Worm (Caenorhabditis elegans) whole organism, midembryonic: Measurements from ENCODE around the gene let-418.
A peak's percentile ranks its signal among the peaks of the same experiment; 100 is the strongest.

Experiments
- T22C8.4 ChIP-seq: fragments of 200-800 bp; sonication (Bioruptor generic); IDR thresholded peaks from 2 replicates; pipeline ENCODE4 v1.3.6; 2022; ENCODE audit warnings: missing genetic modification characterization, missing compliant biosample characterization
- cog-1 ChIP-seq: sonication (generic microtip); optimal IDR thresholded peaks from 2 replicates; lab custom pipeline; 2016; ENCODE audit warnings: missing genetic modification characterization, missing compliant biosample characterization
- flt-1 ChIP-seq: fragments of 200-800 bp; sonication (Bioruptor generic); IDR thresholded peaks from 2 replicates; pipeline ENCODE4 v1.3.6; 2022; ENCODE audit warnings: missing genetic modification characterization, missing compliant biosample characterization
- klf-2 ChIP-seq: fragments of 200-800 bp; sonication (Bioruptor generic); conservative IDR thresholded peaks from 2 replicates; pipeline ENCODE4 v1.3.6; 2022; ENCODE audit warnings: missing genetic modification reagents, missing genetic modification characterization, missing compliant biosample characterization
- med-1 ChIP-seq: sonication (generic microtip); optimal IDR thresholded peaks from 2 replicates; lab custom pipeline; 2017; ENCODE audit warnings: missing genetic modification characterization, mild to moderate bottlenecking, missing compliant biosample characterization, antibody characterized with exemption, missing genetic modification reagents; ENCODE audit not compliant: insufficient read depth
- ref-1 ChIP-seq: fragments of 200-800 bp; sonication (Bioruptor generic); conservative IDR thresholded peaks from 2 replicates; pipeline ENCODE4 v1.3.6; 2022; ENCODE audit warnings: missing genetic modification reagents, missing genetic modification characterization, missing compliant biosample characterization
- tab-1 ChIP-seq: fragments of 200-800 bp; sonication (Bioruptor generic); IDR thresholded peaks from 2 replicates; pipeline ENCODE4 v1.3.6; 2022; ENCODE audit warnings: missing genetic modification characterization, missing compliant biosample characterization
- ztf-23 ChIP-seq: fragments of 200-800 bp; sonication (Bioruptor generic); IDR thresholded peaks from 2 replicates; pipeline ENCODE4 v1.3.6; 2022; ENCODE audit warnings: missing genetic modification reagents, missing genetic modification characterization, missing compliant biosample characterization
- ztf-29 ChIP-seq: fragments of 200-800 bp; sonication (Bioruptor generic); IDR thresholded peaks from 2 replicates; pipeline ENCODE4 v1.3.6; 2022; ENCODE audit warnings: missing genetic modification reagents, missing genetic modification characterization, missing compliant biosample characterization

let-418 gene

ce11 chrV:5842507-5843144, 16.0 kb downstream of the let-418 start:
- no peak for TF ChIP-seq T22C8.4 (GFP tag; lab: Robert Waterston, UW)
- no peak for TF ChIP-seq tab-1 (GFP tag; lab: Robert Waterston, UW)
- no peak for TF ChIP-seq med-1 (GFP tag; lab: Kevin White, UChicago)
- TF ChIP-seq ref-1 (GFP tag; lab: Robert Waterston, UW): no peak
- TF ChIP-seq ztf-29 (GFP tag; lab: Robert Waterston, UW): no peak
- TF ChIP-seq klf-2 (GFP tag; lab: Robert Waterston, UW): no peak
- no peak for TF ChIP-seq ztf-23 (GFP tag; lab: Robert Waterston, UW)
- no peak for TF ChIP-seq cog-1 (tag; lab: Kevin White, UChicago)
- TF ChIP-seq flt-1 (GFP tag; lab: Robert Waterston, UW): no peak

- TF ChIP-seq T22C8.4 (GFP tag; lab: Robert Waterston, UW) (no peak), tab-1 (GFP tag; lab: Robert Waterston, UW) (0 out of 2 replicates have a peak, but pooled peaks have one; percentile 39)
Measured at ce11 chrV:5843415-5844337, 17.0 kb downstream of the let-418 start.

- TF ChIP-seq ref-1 (GFP tag; lab: Robert Waterston, UW) (no peak), med-1 (GFP tag; lab: Kevin White, UChicago) (no peak), cog-1 (tag; lab: Kevin White, UChicago) (no peak), flt-1 (GFP tag; lab: Robert Waterston, UW) (no peak), ztf-29 (GFP tag; lab: Robert Waterston, UW) (no peak), T22C8.4 (GFP tag; lab: Robert Waterston, UW) (no peak), klf-2 (GFP tag; lab: Robert Waterston, UW) (no peak), tab-1 (GFP tag; lab: Robert Waterston, UW) (no peak), ztf-23 (GFP tag; lab: Robert Waterston, UW) (no peak)
Measured at ce11 chrV:5844349-5844760, 17.7 kb downstream of the let-418 start.

- TF ChIP-seq flt-1 (GFP tag; lab: Robert Waterston, UW) (no peak), ref-1 (GFP tag; lab: Robert Waterston, UW) (no peak), klf-2 (GFP tag; lab: Robert Waterston, UW) (no peak), ztf-23 (GFP tag; lab: Robert Waterston, UW) (no peak), cog-1 (tag; lab: Kevin White, UChicago) (no peak), ztf-29 (GFP tag; lab: Robert Waterston, UW) (no peak), tab-1 (GFP tag; lab: Robert Waterston, UW) (no peak), med-1 (GFP tag; lab: Kevin White, UChicago) (no peak), T22C8.4 (GFP tag; lab: Robert Waterston, UW) (no peak)
Measured at ce11 chrV:5845162-5845561, 18.5 kb downstream of the let-418 start.

- TF ChIP-seq ref-1 (GFP tag; lab: Robert Waterston, UW): no peak
- TF ChIP-seq cog-1 (tag; lab: Kevin White, UChicago): no peak
- TF ChIP-seq ztf-29 (GFP tag; lab: Robert Waterston, UW): no peak
- no peak for TF ChIP-seq klf-2 (GFP tag; lab: Robert Waterston, UW)
- no peak for TF ChIP-seq flt-1 (GFP tag; lab: Robert Waterston, UW)
- no peak for TF ChIP-seq tab-1 (GFP tag; lab: Robert Waterston, UW)
- no peak for TF ChIP-seq med-1 (GFP tag; lab: Kevin White, UChicago)
- TF ChIP-seq T22C8.4 (GFP tag; lab: Robert Waterston, UW): no peak
- TF ChIP-seq ztf-23 (GFP tag; lab: Robert Waterston, UW): no peak
Measured at ce11 chrV:5845669-5846189, 19.1 kb downstream of the let-418 start, which contains the start of gene F26F12.3. TSS of gene F26F12.3 (minus strand) at chrV:5845719.

ce11 chrV:5846729-5847128, 20.1 kb downstream of the let-418 start:
- TF ChIP-seq T22C8.4 (GFP tag; lab: Robert Waterston, UW) (no peak), med-1 (GFP tag; lab: Kevin White, UChicago) (no peak)

- TF ChIP-seq ztf-23 (GFP tag; lab: Robert Waterston, UW): no peak
- no peak for TF ChIP-seq ztf-29 (GFP tag; lab: Robert Waterston, UW)
- TF ChIP-seq cog-1 (tag; lab: Kevin White, UChicago): no peak
- no peak for TF ChIP-seq klf-2 (GFP tag; lab: Robert Waterston, UW)
- TF ChIP-seq tab-1 (GFP tag; lab: Robert Waterston, UW): no peak
- no peak for TF ChIP-seq ref-1 (GFP tag; lab: Robert Waterston, UW)
- TF ChIP-seq flt-1 (GFP tag; lab: Robert Waterston, UW): no peak
- TF ChIP-seq med-1 (GFP tag; lab: Kevin White, UChicago): no peak
- TF ChIP-seq T22C8.4 (GFP tag; lab: Robert Waterston, UW): no peak
Measured at ce11 chrV:5848015-5848609, 21.5 kb downstream of the let-418 start.

ce11 chrV:5850671-5851070, 24.0 kb downstream of the let-418 start:
- TF ChIP-seq ztf-29 (GFP tag; lab: Robert Waterston, UW): no peak
- peak; percentile 47; the same call in 1 of the 2 replicates for TF ChIP-seq tab-1 (GFP tag; lab: Robert Waterston, UW)
